Worm (Caenorhabditis elegans) whole organism, L2 larva: Measurements from ENCODE around the gene F07E5.7.

Experiments
- lin-13 ChIP-seq: fragments of 150-350 bp; optimal IDR thresholded peaks from 2 replicates; lab custom pipeline; 2014; ENCODE audit warnings: missing biosample characterization, missing genetic modification reagents, missing genetic modification characterization
- nhr-12 ChIP-seq: fragments of 150-350 bp; optimal IDR thresholded peaks from 2 replicates; lab custom pipeline; 2014; ENCODE audit warnings: missing biosample characterization, missing genetic modification characterization
- snpc-4 ChIP-seq: fragments of 150-350 bp; optimal IDR thresholded peaks from 2 replicates; lab custom pipeline; 2014; ENCODE audit warnings: missing biosample characterization, missing genetic modification characterization
- zag-1 ChIP-seq: fragments of 150-350 bp; optimal IDR thresholded peaks from 2 replicates; lab custom pipeline; 2014; ENCODE audit warnings: missing biosample characterization, missing genetic modification characterization
- ztf-11 ChIP-seq: sonication (generic microtip); optimal IDR thresholded peaks from 2 replicates; lab custom pipeline; 2017; ENCODE audit warnings: missing biosample characterization, missing genetic modification characterization

- no peak for TF ChIP-seq snpc-4 (tag; lab: Kevin White, UChicago)
- TF ChIP-seq nhr-12 (tag; lab: Kevin White, UChicago), result no peak
- no peak for TF ChIP-seq zag-1 (tag; lab: Kevin White, UChicago)
- TF ChIP-seq lin-13 (GFP tag; lab: Kevin White, UChicago), result no peak
- TF ChIP-seq ztf-11 (tag; lab: Kevin White, UChicago), result no peak
Observed at ce11 chrII:2094924-2095650, 23.8 kb upstream of the F07E5.7 start, which contains the start of gene T16A1.2.
